Worm (Caenorhabditis elegans): Measurements from ENCODE around the gene K01A2.10.

Gene K01A2.10

DNA sequence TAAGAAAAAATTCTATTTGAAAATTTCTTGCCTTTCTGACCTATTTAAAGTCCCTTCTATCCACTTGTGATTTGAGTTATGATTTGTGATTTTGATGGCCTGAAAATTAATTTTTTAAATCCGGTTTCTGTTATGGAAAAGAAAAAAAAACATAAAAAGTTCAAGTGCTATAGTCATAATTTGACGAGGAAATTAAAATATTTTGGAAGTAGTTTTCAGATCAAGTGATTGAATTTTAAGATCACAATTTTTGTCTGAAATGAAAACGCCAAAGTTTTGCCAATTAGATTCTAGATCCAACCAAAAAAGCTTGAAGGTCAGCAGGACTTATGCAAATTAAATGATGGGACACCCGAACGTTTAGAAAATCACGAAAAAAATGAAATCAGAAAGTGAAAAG lies 44.6 kb upstream of the K01A2.10 start, which contains the start of gene ptr-3:
TSS of gene ptr-3 (minus strand) at position 101 of the 400 bp plus-strand sequence.
- TF ChIP-seq drap-1 (GFP tag; optimal IDR thresholded peaks at IDR 0.05) (no peak), nhr-28 (tag; optimal IDR thresholded peaks at IDR 0.05) (no peak), unc-39 (tag; optimal IDR thresholded peaks at IDR 0.05) (no peak), snpc-4 (tag; optimal IDR thresholded peaks at IDR 0.05) (no peak), M03D4.4 (tag; optimal IDR thresholded peaks at IDR 0.05) (no peak), sptf-1 (tag; optimal IDR thresholded peaks at IDR 0.05) (no peak), nhr-237 (tag; optimal IDR thresholded peaks at IDR 0.05) (no peak), pha-4 (tag; optimal IDR thresholded peaks at IDR 0.05) (no peak), ceh-39 (tag; optimal IDR thresholded peaks at IDR 0.05) (no peak)

DNA sequence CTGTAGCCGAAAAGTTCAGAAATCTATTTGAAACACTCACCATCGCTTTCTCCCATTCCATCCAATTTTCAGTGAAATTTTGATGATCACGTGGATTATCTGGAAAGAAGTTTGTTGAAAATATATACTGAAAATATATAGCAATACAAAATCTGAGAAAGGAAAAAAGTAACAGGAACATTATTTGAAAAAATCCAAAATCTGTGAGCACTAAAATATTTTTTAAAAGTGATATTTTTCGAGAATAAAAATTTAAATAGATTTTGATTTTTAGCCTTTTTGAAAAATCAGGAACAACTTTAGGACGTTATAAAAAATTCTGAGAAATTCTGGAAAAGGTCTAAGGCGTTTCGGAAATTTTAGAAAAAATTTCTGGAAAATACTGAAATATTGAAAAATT lies 34.1 kb upstream of the K01A2.10 start, which contains the start of gene dmsr-4:
TSS of gene dmsr-4 (minus strand) at position 101 of the 400 bp plus-strand sequence.
- TF ChIP-seq mab-5 (tag; optimal IDR thresholded peaks at IDR 0.05), result no peak
- TF ChIP-seq mls-2 (tag; optimal IDR thresholded peaks at IDR 0.05), result no peak
- TF ChIP-seq blmp-1 (tag; optimal IDR thresholded peaks at IDR 0.05), result no peak
- no peak for TF ChIP-seq bed-3 (GFP tag; optimal IDR thresholded peaks at IDR 0.05)

DNA sequence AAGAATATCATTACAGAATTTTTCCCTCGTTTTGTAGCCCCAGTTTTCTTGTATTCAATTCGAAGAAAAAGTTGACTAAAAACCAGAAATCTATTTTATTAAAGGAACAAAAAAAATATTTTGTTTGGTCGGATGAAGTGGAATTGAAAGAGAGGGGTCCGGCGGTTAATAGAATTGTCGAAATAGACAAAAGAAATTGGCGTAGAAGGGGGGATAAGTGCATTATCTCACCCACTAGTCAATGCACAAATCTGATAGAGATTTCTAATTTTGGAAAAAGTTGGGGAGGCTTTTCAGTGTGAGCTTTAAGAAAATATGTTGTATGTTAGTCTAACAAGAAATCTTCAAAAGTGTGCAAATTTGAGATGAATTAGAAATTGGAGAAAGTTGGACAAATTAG lies 31.6 kb upstream of the K01A2.10 start:
- no peak for TF ChIP-seq tbx-8 (GFP tag; optimal IDR thresholded peaks at IDR 0.05)
- no peak for TF ChIP-seq blmp-1 (tag; optimal IDR thresholded peaks at IDR 0.05)
- peak; percentile 97 for TF ChIP-seq ces-1 (GFP tag; optimal IDR thresholded peaks at IDR 0.05)
- no peak for TF ChIP-seq flh-1 (GFP tag; optimal IDR thresholded peaks at IDR 0.05)

DNA sequence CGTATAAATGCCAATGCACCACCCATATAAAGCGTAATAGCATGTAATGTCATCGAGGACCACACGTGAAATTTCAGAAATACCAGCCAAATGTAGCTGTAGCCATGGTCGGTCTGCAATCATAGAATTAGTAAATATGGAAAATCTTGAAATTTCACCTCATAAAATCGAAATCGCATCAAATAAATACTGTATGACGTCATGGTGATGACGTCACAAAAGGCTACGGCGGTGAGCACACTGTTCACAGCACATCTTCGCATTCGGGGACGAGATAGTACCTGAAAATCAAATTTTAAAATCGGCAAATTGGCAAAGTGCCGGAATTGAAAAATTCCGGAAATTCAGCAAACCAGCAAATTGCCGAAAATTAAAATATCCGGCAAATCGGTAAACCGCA lies 26.9 kb upstream of the K01A2.10 start:
- TF ChIP-seq unc-62 (GFP tag; optimal IDR thresholded peaks at IDR 0.05) (no peak), blmp-1 (tag; optimal IDR thresholded peaks at IDR 0.05) (no peak), ceh-43 (GFP tag; optimal IDR thresholded peaks at IDR 0.05) (no peak), bed-3 (GFP tag; optimal IDR thresholded peaks at IDR 0.05) (no peak), ham-2 (GFP tag; optimal IDR thresholded peaks at IDR 0.05) (no peak), elt-1 (tag; optimal IDR thresholded peaks at IDR 0.05; ENCODE audit: borderline replicate concordance, insufficient read depth) (no peak), zip-8 (tag; optimal IDR thresholded peaks at IDR 0.05) (peak; percentile 96)

DNA sequence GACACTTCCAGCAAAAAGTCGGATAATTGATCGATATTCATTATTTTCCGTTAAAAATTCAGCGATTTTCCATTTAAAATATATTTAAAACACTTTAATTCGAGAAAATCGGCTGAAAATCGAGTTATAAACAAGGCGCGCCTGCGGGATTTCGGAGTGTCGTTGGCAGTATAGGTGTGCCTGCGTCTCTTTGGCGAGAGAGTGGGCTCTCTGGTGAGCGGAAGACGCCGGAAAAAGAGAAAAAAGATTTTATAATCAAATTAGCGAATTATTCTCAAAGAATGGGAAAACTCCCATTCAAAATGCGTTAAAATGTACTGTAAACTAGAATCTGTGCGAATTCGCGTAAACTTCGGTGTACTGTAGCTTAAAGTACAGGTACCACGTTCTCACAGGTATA lies 24.8 kb upstream of the K01A2.10 start, which contains the start of gene D1069.3:
TSS of gene D1069.3 (minus strand) at position 158 of the 400 bp plus-strand sequence.
- no peak for TF ChIP-seq elt-3 (tag; optimal IDR thresholded peaks at IDR 0.05)
- TF ChIP-seq ceh-43 (GFP tag; optimal IDR thresholded peaks at IDR 0.05), result no peak
- peak; percentile 87 for TF ChIP-seq ces-1 (GFP tag; optimal IDR thresholded peaks at IDR 0.05)

ce11 chrII:341282-341681 lies 18.4 kb upstream of the K01A2.10 start:
- TF ChIP-seq sem-2 (GFP tag; optimal IDR thresholded peaks at IDR 0.05) (no peak), elt-1 (tag; optimal IDR thresholded peaks at IDR 0.05; ENCODE audit: borderline replicate concordance, insufficient read depth) (no peak), lsy-2 (tag; optimal IDR thresholded peaks at IDR 0.05) (no peak), pha-4 (tag; optimal IDR thresholded peaks at IDR 0.05) (no peak), ham-2 (GFP tag; optimal IDR thresholded peaks at IDR 0.05) (no peak), ces-1 (GFP tag; optimal IDR thresholded peaks at IDR 0.05) (no peak)

- TF ChIP-seq sptf-1 (tag; optimal IDR thresholded peaks at IDR 0.05), result no peak
- TF ChIP-seq elt-1 (tag; optimal IDR thresholded peaks at IDR 0.05; ENCODE audit: borderline replicate concordance, insufficient read depth), result no peak
- no peak for TF ChIP-seq ceh-43 (GFP tag; optimal IDR thresholded peaks at IDR 0.05)
- TF ChIP-seq blmp-1 (tag; optimal IDR thresholded peaks at IDR 0.05), result no peak
- no peak for TF ChIP-seq lin-32 (GFP tag; optimal IDR thresholded peaks at IDR 0.05)
- TF ChIP-seq snpc-4 (tag; optimal IDR thresholded peaks at IDR 0.05), result no peak
- TF ChIP-seq ztf-11 (tag; optimal IDR thresholded peaks at IDR 0.05), result no peak
- no peak for TF ChIP-seq nhr-28 (tag; optimal IDR thresholded peaks at IDR 0.05)
- TF ChIP-seq ham-2 (GFP tag; optimal IDR thresholded peaks at IDR 0.05), result no peak
- no peak for TF ChIP-seq unc-120 (tag; optimal IDR thresholded peaks at IDR 0.05; ENCODE audit: poor library complexity, severe bottlenecking)
Observed at ce11 chrII:340714-341113, 17.8 kb upstream of the K01A2.10 start.
